Fruit fly (Drosophila melanogaster) whole organism, wandering third instar larva: ENCODE results near the gene heix.

Source experiments
- Abd-B ChIP-seq: fragments of >200 bp; optimal IDR thresholded peaks from 2 replicates; lab custom pipeline; 2017; ENCODE audit warnings: missing biosample characterization, missing genetic modification characterization
- CG32264 ChIP-seq: fragments of 200-800 bp; sonication (Bioruptor generic); optimal IDR thresholded peaks from 2 replicates; lab custom pipeline; 2016; ENCODE audit warnings: missing biosample characterization, missing genetic modification characterization
- CG9705 ChIP-seq: fragments of 200-800 bp; sonication (Bioruptor generic); optimal IDR thresholded peaks from 2 replicates; lab custom pipeline; 2018; ENCODE audit warnings: missing biosample characterization, mild to moderate bottlenecking, missing genetic modification characterization
- CrebA ChIP-seq: fragments of 200-800 bp; sonication (Bioruptor generic); optimal IDR thresholded peaks from 2 replicates; lab custom pipeline; 2016; ENCODE audit warnings: missing biosample characterization, mild to moderate bottlenecking, missing genetic modification characterization, borderline replicate concordance
- Dfd ChIP-seq: fragments of >200 bp; optimal IDR thresholded peaks from 2 replicates; lab custom pipeline; 2017; ENCODE audit warnings: missing biosample characterization, missing genetic modification characterization
- Dif ChIP-seq: fragments of 200-275, 200-300 bp; sonication (Bioruptor generic); optimal IDR thresholded peaks from 2 replicates; lab custom pipeline; 2018; ENCODE audit warnings: missing biosample characterization, missing genetic modification characterization; ENCODE audit not compliant: partially characterized antibody
- GATAd ChIP-seq: sonication (Bioruptor generic); optimal IDR thresholded peaks from 2 replicates; lab custom pipeline; 2016; ENCODE audit warnings: missing biosample characterization, missing genetic modification characterization
- HLH106 ChIP-seq: fragments of 200-800 bp; optimal IDR thresholded peaks from 3 replicates; lab custom pipeline; 2019; ENCODE audit warnings: missing biosample characterization, mild to moderate bottlenecking, missing genetic modification characterization, moderate library complexity
- Hnf4 ChIP-seq: fragments of 200-800 bp; sonication (Bioruptor generic); optimal IDR thresholded peaks from 2 replicates; lab custom pipeline; 2016; ENCODE audit warnings: missing biosample characterization, mild to moderate bottlenecking, missing genetic modification characterization
- Hr78 ChIP-seq: fragments of >200 bp; optimal IDR thresholded peaks from 2 replicates; lab custom pipeline; 2017; ENCODE audit warnings: missing biosample characterization, missing genetic modification characterization
- Hr83 ChIP-seq: fragments of 200-300 bp; sonication (Bioruptor generic); optimal IDR thresholded peaks from 2 replicates; lab custom pipeline; 2016; ENCODE audit warnings: missing biosample characterization, mild to moderate bottlenecking, missing genetic modification characterization, moderate library complexity; ENCODE audit not compliant: poor library complexity, severe bottlenecking
- Jra ChIP-seq: sonication (Bioruptor generic); optimal IDR thresholded peaks from 2 replicates; lab custom pipeline; 2016; ENCODE audit warnings: missing biosample characterization, missing genetic modification characterization
- Mio ChIP-seq: sonication (Bioruptor generic); optimal IDR thresholded peaks from 2 replicates; lab custom pipeline; 2016; ENCODE audit warnings: missing biosample characterization, missing genetic modification characterization
- Myc ChIP-seq: fragments of >200 bp; optimal IDR thresholded peaks from 2 replicates; lab custom pipeline; 2017
- N ChIP-seq: fragments of >200 bp; optimal IDR thresholded peaks from 2 replicates; lab custom pipeline; 2018; ENCODE audit warnings: missing biosample characterization, missing external identifiers, missing genetic modification characterization
- OdsH ChIP-seq: fragments of 200-800 bp; sonication (Bioruptor generic); optimal IDR thresholded peaks from 2 replicates; lab custom pipeline; 2016; ENCODE audit warnings: missing biosample characterization, mild to moderate bottlenecking, missing genetic modification characterization
- Rel ChIP-seq, 2 experiments: fragments of 200-800 bp; sonication (Bioruptor generic) in 1 of 2; optimal IDR thresholded peaks; 2 replicates in 1 of 2; 3 replicates in 1 of 2; lab custom pipeline; 2016 to 2019; ENCODE audit warnings: mild to moderate bottlenecking in 2 of 2, missing biosample characterization in 2 of 2, missing genetic modification characterization in 2 of 2, moderate library complexity in 1 of 2
- Sp1 ChIP-seq: fragments of 200-800 bp; sonication (Bioruptor generic); optimal IDR thresholded peaks from 3 replicates; lab custom pipeline; 2019; ENCODE audit warnings: missing biosample characterization, mild to moderate bottlenecking, missing genetic modification characterization, moderate library complexity
- Vsx2 ChIP-seq: fragments of 200-300, 225-300 bp; sonication (Bioruptor generic); optimal IDR thresholded peaks from 2 replicates; lab custom pipeline; 2018; ENCODE audit warnings: missing biosample characterization, missing genetic modification characterization; ENCODE audit not compliant: partially characterized antibody
- br ChIP-seq: fragments of 200-800 bp; sonication (Bioruptor generic); optimal IDR thresholded peaks from 2 replicates; lab custom pipeline; 2016; ENCODE audit warnings: missing biosample characterization, missing genetic modification characterization
- brk ChIP-seq: fragments of 200-800 bp; sonication (Bioruptor generic); optimal IDR thresholded peaks from 2 replicates; lab custom pipeline; 2016; ENCODE audit warnings: missing biosample characterization, mild to moderate bottlenecking, missing genetic modification characterization
- dl ChIP-seq, 2 experiments: fragments of 175-275, 200-275 bp in 1 of 2; fragments of 200-275 bp in 1 of 2; sonication (Bioruptor generic); optimal IDR thresholded peaks; lab custom pipeline; 2018; ENCODE audit warnings: mild to moderate bottlenecking in 2 of 2, missing biosample characterization in 2 of 2, missing genetic modification characterization in 2 of 2, moderate library complexity in 2 of 2; ENCODE audit not compliant: partially characterized antibody in 2 of 2, insufficient read depth in 1 of 2
- dmrt93B ChIP-seq: fragments of 200-800 bp; sonication (Bioruptor generic); optimal IDR thresholded peaks from 2 replicates; lab custom pipeline; 2018; ENCODE audit warnings: missing biosample characterization, mild to moderate bottlenecking, missing genetic modification characterization
- dsf ChIP-seq: sonication (Bioruptor generic); optimal IDR thresholded peaks from 2 replicates; lab custom pipeline; 2016; ENCODE audit warnings: missing biosample characterization, missing genetic modification characterization, borderline replicate concordance
- ey ChIP-seq: fragments of 200-800 bp; sonication (Bioruptor generic); optimal IDR thresholded peaks from 2 replicates; lab custom pipeline; 2016; ENCODE audit warnings: missing biosample characterization, missing genetic modification characterization
- foxo ChIP-seq, 2 experiments: fragments of 200-800 bp; sonication (Bioruptor generic); optimal IDR thresholded peaks; 2 replicates in 1 of 2; 3 replicates in 1 of 2; lab custom pipeline; 2016 to 2017; ENCODE audit warnings: missing biosample characterization in 2 of 2, missing genetic modification characterization in 2 of 2
- fru ChIP-seq: fragments of 200-800 bp; sonication (Bioruptor generic); optimal IDR thresholded peaks from 3 replicates; lab custom pipeline; 2016; ENCODE audit warnings: missing biosample characterization, mild to moderate bottlenecking, missing genetic modification characterization
- h ChIP-seq: fragments of 200-800 bp; sonication (Bioruptor generic); optimal IDR thresholded peaks from 3 replicates; lab custom pipeline; 2016; ENCODE audit warnings: missing biosample characterization, mild to moderate bottlenecking, missing genetic modification characterization
- jim ChIP-seq: fragments of 175-275, 200-325 bp; sonication (Bioruptor generic); optimal IDR thresholded peaks from 2 replicates; lab custom pipeline; 2016; ENCODE audit warnings: missing biosample characterization, mild to moderate bottlenecking, missing genetic modification characterization
- lola ChIP-seq: fragments of >200 bp; optimal IDR thresholded peaks from 2 replicates; lab custom pipeline; 2017; ENCODE audit warnings: missing biosample characterization, missing genetic modification characterization
- pan ChIP-seq: fragments of >200 bp; optimal IDR thresholded peaks from 2 replicates; lab custom pipeline; 2017
- psq ChIP-seq: fragments of 200-800 bp; sonication (Bioruptor generic); optimal IDR thresholded peaks from 3 replicates; lab custom pipeline; 2017; ENCODE audit warnings: missing biosample characterization, mild to moderate bottlenecking, missing genetic modification characterization, moderate library complexity
- rgr ChIP-seq: fragments of 200-800 bp; sonication (Bioruptor generic); optimal IDR thresholded peaks from 3 replicates; lab custom pipeline; 2016; ENCODE audit warnings: missing biosample characterization, mild to moderate bottlenecking, missing genetic modification characterization
- sage ChIP-seq: fragments of 200-800 bp; sonication (Bioruptor generic); optimal IDR thresholded peaks from 2 replicates; lab custom pipeline; 2016; ENCODE audit warnings: missing biosample characterization, mild to moderate bottlenecking, missing genetic modification characterization
- sv ChIP-seq: fragments of 200-800 bp; sonication (Bioruptor generic); optimal IDR thresholded peaks from 3 replicates; lab custom pipeline; 2016; ENCODE audit warnings: missing biosample characterization, missing genetic modification characterization
- tai ChIP-seq: sonication (Bioruptor generic); optimal IDR thresholded peaks from 2 replicates; lab custom pipeline; 2016; ENCODE audit warnings: missing biosample characterization, missing genetic modification characterization
- usp ChIP-seq: fragments of >200 bp; optimal IDR thresholded peaks from 2 replicates; lab custom pipeline; 2017; ENCODE audit warnings: missing biosample characterization, missing genetic modification characterization
- woc ChIP-seq: sonication (Bioruptor generic); optimal IDR thresholded peaks from 2 replicates; lab custom pipeline; 2016; ENCODE audit warnings: missing biosample characterization, mild to moderate bottlenecking, missing genetic modification characterization

Gene heix

DNA sequence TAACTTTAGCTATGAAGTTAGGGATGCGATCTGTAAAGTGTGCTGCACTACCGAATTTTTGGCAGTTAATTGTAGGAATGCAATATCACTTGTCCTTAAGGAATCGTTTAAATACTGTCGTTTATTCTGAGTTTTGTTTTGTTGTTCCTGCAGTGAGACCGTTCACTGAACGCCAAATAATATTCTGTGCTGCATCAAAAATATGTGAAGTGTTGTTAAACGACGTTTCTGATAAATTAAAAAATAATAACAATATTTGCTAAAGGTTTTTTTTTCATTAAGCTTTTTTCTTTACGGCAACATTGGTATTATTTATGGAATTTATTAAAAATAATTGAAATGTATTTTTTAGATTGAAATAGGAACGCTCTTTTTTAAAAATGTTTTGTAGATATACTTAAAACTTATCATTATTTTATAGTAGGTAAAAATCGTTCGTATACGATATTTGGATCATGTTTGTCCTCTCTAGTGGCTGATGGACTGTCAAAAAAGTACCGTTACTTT is 3.2 kb upstream of the heix start, which contains the start of gene GMF:
GMF (minus strand) TSS at position 182 of the 507 bp plus-strand sequence.
- TF ChIP-seq dl (GFP tag; optimal IDR thresholded peaks at IDR 0.05; lab: Kevin White, UChicago; ENCODE audit: insufficient read depth in 1 of 2, partially characterized antibody in 2 of 2) (no peak), usp (GFP tag; lab: Kevin White, UChicago) (no peak), br (GFP tag; lab: Kevin White, UChicago) (no peak), woc (GFP tag; lab: Kevin White, UChicago) (peak; percentile 57), N (GFP tag; lab: Kevin White, UChicago) (no peak), Vsx2 (GFP tag; lab: Kevin White, UChicago) (no peak), brk (GFP tag; lab: Kevin White, UChicago) (no peak), CG32264 (GFP tag; lab: Kevin White, UChicago) (no peak), OdsH (no peak), h (GFP tag; lab: Kevin White, UChicago) (no peak), GATAd (GFP tag; lab: Kevin White, UChicago) (no peak), HLH106 (tag; lab: Kevin White, UChicago) (peak; percentile 30), foxo (GFP tag; optimal IDR thresholded peaks at IDR 0.05; lab: Kevin White, UChicago) (peak in 1 of 2 experiments; percentile 62), tai (GFP tag; lab: Kevin White, UChicago) (no peak), fru (GFP tag; lab: Kevin White, UChicago) (no peak), Dif (no peak), CrebA (GFP tag; lab: Kevin White, UChicago) (no peak), Mio (no peak), ey (GFP tag; lab: Kevin White, UChicago) (peak; percentile 19), psq (peak; percentile 21), CG9705 (no peak), rgr (GFP tag; lab: Kevin White, UChicago) (peak; percentile 64), jim (GFP tag; lab: Kevin White, UChicago) (no peak), sv (GFP tag; lab: Kevin White, UChicago) (no peak), Rel (GFP tag; optimal IDR thresholded peaks at IDR 0.05; lab: Kevin White, UChicago) (no peak), Rel (tag; optimal IDR thresholded peaks at IDR 0.05; lab: Kevin White, UChicago) (peak; percentile 20), Jra (GFP tag; lab: Kevin White, UChicago) (peak; percentile 67), dmrt93B (GFP tag; lab: Kevin White, UChicago) (no peak), lola (no peak), dsf (GFP tag; lab: Kevin White, UChicago) (peak; percentile 23), Sp1 (peak; percentile 51), sage (no peak), Hr83 (GFP tag; lab: Kevin White, UChicago) (no peak), Hr78 (GFP tag; lab: Kevin White, UChicago) (no peak), Abd-B (GFP tag; lab: Kevin White, UChicago) (no peak), pan (no peak), Myc (no peak), Dfd (GFP tag; lab: Kevin White, UChicago) (no peak), Hnf4 (GFP tag; lab: Kevin White, UChicago) (peak; percentile 58)
- TF ChIP-seq, all 38 proteins: peak for 11

DNA sequence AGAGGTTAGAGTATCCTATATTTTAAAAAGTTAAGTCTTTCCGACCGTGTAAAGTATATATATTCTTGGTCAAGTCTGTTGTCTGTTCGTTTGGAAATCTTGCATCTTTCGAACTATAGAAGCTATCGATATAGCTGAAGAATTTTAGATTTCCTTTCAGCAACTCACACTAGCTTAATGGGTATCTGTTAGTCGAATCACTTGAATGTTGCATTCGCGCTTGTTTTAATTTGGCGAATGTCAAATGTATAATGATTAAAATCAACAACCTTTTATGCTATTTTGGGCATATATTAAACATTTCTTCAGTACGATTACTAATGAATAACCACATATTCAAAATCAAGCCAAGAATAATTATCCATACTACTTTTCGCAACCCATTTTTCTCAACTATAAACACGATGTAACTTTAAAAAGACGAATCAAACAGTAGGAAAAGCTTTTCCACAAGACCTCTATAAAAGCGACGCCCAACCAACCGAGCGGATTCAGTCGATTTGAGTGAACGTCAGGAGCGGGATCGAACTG is 5.9 kb downstream of the heix start, which contains the start of gene Cyp303a1:
Cyp303a1 (plus strand) TSS at position 481 of the 531 bp plus-strand sequence.
- TF ChIP-seq br (GFP tag; lab: Kevin White, UChicago) (no peak), fru (GFP tag; lab: Kevin White, UChicago) (no peak), N (GFP tag; lab: Kevin White, UChicago) (no peak), Vsx2 (GFP tag; lab: Kevin White, UChicago) (no peak), dl (GFP tag; optimal IDR thresholded peaks at IDR 0.05; lab: Kevin White, UChicago; ENCODE audit: insufficient read depth in 1 of 2, partially characterized antibody in 2 of 2) (no peak), sage (no peak), lola (no peak), Jra (GFP tag; lab: Kevin White, UChicago) (no peak), Dif (no peak), HLH106 (tag; lab: Kevin White, UChicago) (no peak), pan (no peak), tai (GFP tag; lab: Kevin White, UChicago) (no peak), CG32264 (GFP tag; lab: Kevin White, UChicago) (no peak), sv (GFP tag; lab: Kevin White, UChicago) (no peak), rgr (GFP tag; lab: Kevin White, UChicago) (no peak), Rel (GFP tag; optimal IDR thresholded peaks at IDR 0.05; lab: Kevin White, UChicago) (no peak), Rel (tag; optimal IDR thresholded peaks at IDR 0.05; lab: Kevin White, UChicago) (no peak), Myc (no peak), woc (GFP tag; lab: Kevin White, UChicago) (no peak), GATAd (GFP tag; lab: Kevin White, UChicago) (no peak), Hr78 (GFP tag; lab: Kevin White, UChicago) (no peak)
- TF ChIP-seq, all 38 proteins: peak for 0
